Worm (Caenorhabditis elegans) whole organism, L2 larva: ENCODE measurements around the gene Y41D4B.14.

Source experiments
- ZK546.5 ChIP-seq: sonication (generic microtip); optimal IDR thresholded peaks from 2 replicates; lab custom pipeline; 2017; ENCODE audit warnings: missing biosample characterization, missing genetic modification characterization
- egl-27 ChIP-seq: sonication (generic microtip); optimal IDR thresholded peaks from 3 replicates; lab custom pipeline; 2017; ENCODE audit warnings: missing biosample characterization, missing genetic modification reagents, missing genetic modification characterization
- lin-13 ChIP-seq: fragments of 150-350 bp; optimal IDR thresholded peaks from 2 replicates; lab custom pipeline; 2014; ENCODE audit warnings: missing biosample characterization, missing genetic modification reagents, missing genetic modification characterization
- lin-39 ChIP-seq: fragments of 150-350 bp; optimal IDR thresholded peaks from 2 replicates; lab custom pipeline; 2014; ENCODE audit warnings: missing biosample characterization, missing genetic modification reagents, missing genetic modification characterization
- nhr-129 ChIP-seq: fragments of 150-350 bp; optimal IDR thresholded peaks from 2 replicates; lab custom pipeline; 2014; ENCODE audit warnings: missing biosample characterization, missing genetic modification characterization
- zag-1 ChIP-seq: fragments of 150-350 bp; optimal IDR thresholded peaks from 2 replicates; lab custom pipeline; 2014; ENCODE audit warnings: missing biosample characterization, missing genetic modification characterization
- ztf-11 ChIP-seq: sonication (generic microtip); optimal IDR thresholded peaks from 2 replicates; lab custom pipeline; 2017; ENCODE audit warnings: missing biosample characterization, missing genetic modification characterization
- ztf-4 ChIP-seq: fragments of 150-350 bp; optimal IDR thresholded peaks from 2 replicates; lab custom pipeline; 2014; ENCODE audit warnings: missing biosample characterization, missing genetic modification characterization

- no peak for TF ChIP-seq lin-39 (tag; lab: Kevin White, UChicago)
- no peak for TF ChIP-seq ztf-4 (tag; lab: Kevin White, UChicago)
- TF ChIP-seq egl-27 (tag; lab: Kevin White, UChicago) = no peak
- TF ChIP-seq lin-13 (GFP tag; lab: Kevin White, UChicago) = no peak
- no peak for TF ChIP-seq nhr-129 (tag; lab: Kevin White, UChicago)
- TF ChIP-seq ztf-11 = no peak
- no peak for TF ChIP-seq ZK546.5 (tag; lab: Kevin White, UChicago)
- no peak for TF ChIP-seq zag-1 (tag; lab: Kevin White, UChicago)
These were observed 47.6 kb downstream of the Y41D4B.14 start for ce11 chrIV:1624447-1624846.
